Fruit fly (Drosophila melanogaster): ENCODE data around the gene CG13731.
A peak's percentile ranks its signal among the peaks of the same experiment; 100 is the strongest.

CG13731 gene

DNA sequence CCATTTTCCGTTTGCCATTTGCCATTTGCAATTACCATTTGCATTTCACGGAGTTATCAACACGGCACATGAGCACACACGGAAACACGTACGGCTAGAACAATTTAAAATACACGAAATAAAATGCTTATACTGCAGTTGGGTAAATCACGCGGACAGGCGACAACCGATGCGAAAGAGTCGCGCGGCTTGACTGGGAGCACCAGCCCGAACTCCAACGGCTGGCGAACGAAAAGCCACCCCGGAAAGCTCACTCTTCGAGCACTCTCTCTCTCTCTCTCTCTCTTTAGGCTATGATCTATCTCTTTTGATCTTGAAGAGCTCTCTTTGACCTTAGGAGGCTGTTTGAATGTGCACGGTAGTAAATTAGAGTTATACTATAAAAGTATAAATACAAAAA is 32.6 kb upstream of the CG13731 start, which contains the start of gene blot (continued):
- TF ChIP-seq chinmo (GFP tag; IDR thresholded peaks at IDR 0.05; ENCODE audit: partially characterized antibody) (peak; percentile 76; the same call in 1 of the 4 replicates), Dfd (GFP tag; optimal IDR thresholded peaks at IDR 0.05) (no peak), CG6791 (GFP tag; IDR thresholded peaks at IDR 0.05; ENCODE audit: partially characterized antibody) (0 out of 3 replicates have a peak, but pooled peaks have one; percentile 52), lbe (GFP tag; optimal IDR thresholded peaks at IDR 0.05) (no peak), CG12104 (GFP tag; optimal IDR thresholded peaks at IDR 0.05) (no peak), sr (GFP tag; IDR thresholded peaks at IDR 0.05) (peak; percentile 37; the same call in 1 of the 3 replicates), Atf-2 (GFP tag; optimal IDR thresholded peaks at IDR 0.05) (no peak), ftz-f1 (GFP tag; optimal IDR thresholded peaks at IDR 0.05) (no peak), CG11456 (GFP tag; IDR thresholded peaks at IDR 0.05) (no peak), CG18619 (GFP tag; optimal IDR thresholded peaks at IDR 0.05) (no peak), B-H1 (GFP tag; IDR thresholded peaks at IDR 0.05) (no peak), slp2 (GFP tag; optimal IDR thresholded peaks at IDR 0.05) (no peak), Dad (GFP tag; optimal IDR thresholded peaks at IDR 0.05) (no peak), exex (tag; optimal IDR thresholded peaks at IDR 0.05) (no peak), D19A (tag; optimal IDR thresholded peaks at IDR 0.05) (no peak), CG15269 (tag; optimal IDR thresholded peaks at IDR 0.05) (no peak), CG14860 (GFP tag; IDR thresholded peaks at IDR 0.05; ENCODE audit: partially characterized antibody) (no peak), CG9215 (GFP tag; IDR thresholded peaks at IDR 0.05) (no peak), Nf-YC (tag; optimal IDR thresholded peaks at IDR 0.05) (no peak), Awh (GFP tag; IDR thresholded peaks at IDR 0.05) (0 out of 2 replicates have a peak, but pooled peaks have one; percentile 17), Stat92E (GFP tag; optimal IDR thresholded peaks at IDR 0.05) (peak in 1 of 3 experiments; percentile 44), Fer1 (GFP tag; optimal IDR thresholded peaks at IDR 0.05) (no peak), pros (GFP tag; optimal IDR thresholded peaks at IDR 0.05) (no peak), usp (GFP tag; optimal IDR thresholded peaks at IDR 0.05) (no peak), da (GFP tag; optimal IDR thresholded peaks at IDR 0.05) (no peak), Dp (GFP tag; optimal IDR thresholded peaks at IDR 0.05) (no peak), CG2889 (GFP tag; IDR thresholded peaks at IDR 0.05) (no peak), Nf-YA (GFP tag; IDR thresholded peaks at IDR 0.05) (no peak), Hmx (GFP tag; optimal IDR thresholded peaks at IDR 0.05) (no peak), CG10462 (GFP tag; optimal IDR thresholded peaks at IDR 0.05) (no peak), kni (GFP tag; optimal IDR thresholded peaks at IDR 0.05) (no peak), CG17829 (tag; optimal IDR thresholded peaks at IDR 0.05) (no peak), lmd (GFP tag; IDR thresholded peaks at IDR 0.05) (no peak), bcd (GFP tag; optimal IDR thresholded peaks at IDR 0.05) (no peak), CG2875 (GFP tag; optimal IDR thresholded peaks at IDR 0.05) (no peak), gsb-n (tag; optimal IDR thresholded peaks at IDR 0.05) (no peak), CG18476 (GFP tag; optimal IDR thresholded peaks at IDR 0.05) (no peak), H2.0 (GFP tag; IDR thresholded peaks at IDR 0.05) (no peak), CG9817 (tag; optimal IDR thresholded peaks at IDR 0.05) (no peak), dmrt99B (tag; optimal IDR thresholded peaks at IDR 0.05) (no peak), CG11085 (GFP tag; IDR thresholded peaks at IDR 0.05) (no peak), jumu (GFP tag; optimal IDR thresholded peaks at IDR 0.05) (no peak), CG10565 (GFP tag; optimal IDR thresholded peaks at IDR 0.05) (no peak), peb (GFP tag; IDR thresholded peaks at IDR 0.05) (no peak), CoRest (tag; optimal IDR thresholded peaks at IDR 0.05) (no peak), CG7928 (GFP tag; optimal IDR thresholded peaks at IDR 0.05) (no peak), CG17359 (tag; optimal IDR thresholded peaks at IDR 0.05) (no peak), CG11723 (GFP tag; optimal IDR thresholded peaks at IDR 0.05) (no peak), Scr (GFP tag; IDR thresholded peaks at IDR 0.05; ENCODE audit: partially characterized antibody) (no peak), Hsf (GFP tag; optimal IDR thresholded peaks at IDR 0.05) (no peak), lov (optimal IDR thresholded peaks at IDR 0.05) (no peak), lov (GFP tag; IDR thresholded peaks at IDR 0.05) (no peak)
